Worm (Caenorhabditis elegans): Measurements from ENCODE around the gene R04A9.9.
"Not testable (repeated sequence)": the region's sequence is repeated elsewhere in the genome, so short reads cannot be mapped to it uniquely, and the experiment has no call there.

R04A9.9 gene

ce11 chrX:351398-351797, 39.0 kb downstream of the R04A9.9 start (continued):
- TF ChIP-seq pha-4 (GFP tag; IDR thresholded peaks at IDR 0.05) (peak; percentile 85), F26F4.8 (GFP tag; conservative IDR thresholded peaks at IDR 0.05) (peak; percentile 71), lin-1 (GFP tag; IDR thresholded peaks at IDR 0.05) (peak; percentile 74), F44E2.7 (GFP tag; IDR thresholded peaks at IDR 0.05) (peak; percentile 68; the same call in 1 of the 2 replicates), mxl-2 (GFP tag; conservative IDR thresholded peaks at IDR 0.05) (0 out of 2 replicates have a peak, but pooled peaks have one; percentile 33), mes-2 (tag; optimal IDR thresholded peaks at IDR 0.05; ENCODE audit: poor library complexity, severe bottlenecking) (peak; percentile 29), ceh-20 (GFP tag; IDR thresholded peaks at IDR 0.05) (0 out of 2 replicates have a peak, but pooled peaks have one; percentile 13), dmd-6 (GFP tag; IDR thresholded peaks at IDR 0.05) (peak; percentile 33), dmd-9 (GFP tag; IDR thresholded peaks at IDR 0.05) (peak; percentile 80)
- TF ChIP-seq pha-4 (tag; optimal IDR thresholded peaks at IDR 0.05), result not testable (repeated sequence)

- no peak for TF ChIP-seq set-16 (GFP tag; IDR thresholded peaks at IDR 0.05)
- TF ChIP-seq hlh-11 (tag; optimal IDR thresholded peaks at IDR 0.05), result peak; percentile 27
- TF ChIP-seq unc-62 (GFP tag; optimal IDR thresholded peaks at IDR 0.05 in 1 of 2), result peak in 1 of 2 experiments; percentile 54
- no peak for TF ChIP-seq unc-62 (tag; optimal IDR thresholded peaks at IDR 0.05)
- no peak for TF ChIP-seq tra-1 (GFP tag; IDR thresholded peaks at IDR 0.05)
- TF ChIP-seq mdl-1 (tag; optimal IDR thresholded peaks at IDR 0.05), result peak; percentile 19 to 74
- no peak for TF ChIP-seq Y105C5A.15 (GFP tag; IDR thresholded peaks at IDR 0.05)
- no peak for TF ChIP-seq zfp-2 (tag; optimal IDR thresholded peaks at IDR 0.05)
- peak; percentile 9 for TF ChIP-seq nhr-28 (tag; optimal IDR thresholded peaks at IDR 0.05)
- peak; percentile 15 for TF ChIP-seq mes-2 (tag; optimal IDR thresholded peaks at IDR 0.05; ENCODE audit: poor library complexity, severe bottlenecking)
- TF ChIP-seq aha-1 (tag), result peak; percentile 17
- no peak for TF ChIP-seq nhr-41 (GFP tag; IDR thresholded peaks at IDR 0.05)
- TF ChIP-seq egl-43 (GFP tag; IDR thresholded peaks at IDR 0.05), result 0 out of 2 replicates have a peak, but pooled peaks have one; percentile 14
- TF ChIP-seq hlh-30 (tag; optimal IDR thresholded peaks at IDR 0.05; ENCODE audit: insufficient read depth), result peak; percentile 70
- TF ChIP-seq lsy-2 (tag; optimal IDR thresholded peaks at IDR 0.05), result peak in 1 of 2 experiments; percentile 49
- TF ChIP-seq dmd-6 (GFP tag; IDR thresholded peaks at IDR 0.05), result peak; percentile 31; the same call in 1 of the 2 replicates
- TF ChIP-seq hmg-1.1 (GFP tag; IDR thresholded peaks at IDR 0.05), result 0 out of 2 replicates have a peak, but pooled peaks have one; percentile 20
- TF ChIP-seq dve-1 (tag; optimal IDR thresholded peaks at IDR 0.05; ENCODE audit: insufficient read depth), result peak; percentile 19
- peak; percentile 17 for TF ChIP-seq mep-1 (tag; optimal IDR thresholded peaks at IDR 0.05)
These were observed 42.2 kb downstream of the R04A9.9 start for ce11 chrX:348141-348540.

- TF ChIP-seq ZK337.2 (GFP tag; IDR thresholded peaks at IDR 0.05); sdz-12 (GFP tag; optimal IDR thresholded peaks at IDR 0.05); zfp-3 (GFP tag; conservative IDR thresholded peaks at IDR 0.05): not testable (repeated sequence)
These were observed 43.3 kb downstream of the R04A9.9 start, which contains the start of gene C04E7.3 for ce11 chrX:347117-347516. C04E7.3 (minus strand) TSS chrX:347217.

ce11 chrX:343822-344221, 46.5 kb downstream of the R04A9.9 start:
- no peak for TF ChIP-seq vab-7 (GFP tag; IDR thresholded peaks at IDR 0.05)
- peak; percentile 28 for TF ChIP-seq mxl-3 (GFP tag; optimal IDR thresholded peaks at IDR 0.05)
- TF ChIP-seq lim-7 (GFP tag; IDR thresholded peaks at IDR 0.05), result no peak
- peak; percentile 36 for TF ChIP-seq mes-2 (tag; optimal IDR thresholded peaks at IDR 0.05; ENCODE audit: poor library complexity, severe bottlenecking)
- peak; percentile 44 for TF ChIP-seq dpl-1 (GFP tag; optimal IDR thresholded peaks at IDR 0.05)
- TF ChIP-seq lsy-2 (tag; optimal IDR thresholded peaks at IDR 0.05), result peak in 1 of 2 experiments; percentile 15
- TF ChIP-seq lin-13 (GFP tag; optimal IDR thresholded peaks at IDR 0.05), result peak; percentile 75
- peak; percentile 20 for TF ChIP-seq hlh-30 (tag; optimal IDR thresholded peaks at IDR 0.05; ENCODE audit: insufficient read depth)
- 0 out of 2 replicates have a peak, but pooled peaks have one; percentile 38 for TF ChIP-seq dmd-6 (GFP tag; IDR thresholded peaks at IDR 0.05)
- TF ChIP-seq hlh-11 (tag; optimal IDR thresholded peaks at IDR 0.05), result peak; percentile 37
- no peak for TF ChIP-seq lin-15B (tag; optimal IDR thresholded peaks at IDR 0.05)

Data from whole organism, L4 larva.